Worm (Caenorhabditis elegans): Measurements from ENCODE around the gene alkb-1.

The alkb-1 gene

ce11 chrII:1419994-1420393 is 7.8 kb downstream of the alkb-1 start:
- TF ChIP-seq F13H6.1 (tag; optimal IDR thresholded peaks at IDR 0.05) (no peak), lsy-2 (tag; optimal IDR thresholded peaks at IDR 0.05) (no peak), sma-3 (GFP tag; optimal IDR thresholded peaks at IDR 0.05) (no peak), peb-1 (tag; optimal IDR thresholded peaks at IDR 0.05) (no peak), lin-13 (GFP tag; optimal IDR thresholded peaks at IDR 0.05) (no peak), ceh-16 (tag; optimal IDR thresholded peaks at IDR 0.05) (no peak), sem-4 (tag; optimal IDR thresholded peaks at IDR 0.05) (no peak), nhr-237 (tag; optimal IDR thresholded peaks at IDR 0.05) (no peak), snpc-4 (tag; optimal IDR thresholded peaks at IDR 0.05) (no peak), nhr-6 (tag; optimal IDR thresholded peaks at IDR 0.05) (no peak), blmp-1 (tag; optimal IDR thresholded peaks at IDR 0.05; ENCODE audit: insufficient read depth) (no peak), ztf-4 (tag; optimal IDR thresholded peaks at IDR 0.05) (no peak), egl-27 (tag; optimal IDR thresholded peaks at IDR 0.05) (no peak), nhr-12 (tag; optimal IDR thresholded peaks at IDR 0.05) (no peak), nhr-77 (tag; optimal IDR thresholded peaks at IDR 0.05) (no peak), aly-2 (tag; optimal IDR thresholded peaks at IDR 0.05) (no peak), unc-39 (tag; optimal IDR thresholded peaks at IDR 0.05) (no peak), nhr-129 (tag; optimal IDR thresholded peaks at IDR 0.05) (no peak), dmd-4 (tag; optimal IDR thresholded peaks at IDR 0.05) (no peak)

ce11 chrII:1420806-1421463 is 8.7 kb downstream of the alkb-1 start:
- TF ChIP-seq lsy-2 (tag; optimal IDR thresholded peaks at IDR 0.05) (no peak), unc-62 (GFP tag; optimal IDR thresholded peaks at IDR 0.05) (no peak)

DNA sequence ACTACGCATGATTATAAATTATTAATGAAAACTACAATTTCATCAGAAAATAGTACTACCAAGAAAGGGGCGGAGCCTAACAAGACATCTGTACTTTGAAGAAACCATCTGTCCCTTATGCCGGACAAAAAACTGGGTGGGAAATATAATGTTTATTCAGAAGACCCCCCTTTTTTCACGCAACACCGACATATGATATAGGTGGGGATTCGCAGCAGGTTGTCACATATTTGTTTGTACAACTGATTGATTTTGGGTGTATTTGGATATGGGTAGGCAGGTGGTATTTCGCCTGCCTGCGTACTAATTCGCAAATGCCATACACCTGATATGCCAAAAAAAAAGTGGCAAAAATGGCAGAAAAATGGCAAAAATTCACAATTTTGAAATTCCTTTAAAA is 11.5 kb downstream of the alkb-1 start, which contains the start of gene Y51H7C.10:
TSS of gene Y51H7C.10 (minus strand) at position 101 of the 400 bp plus-strand sequence.
- TF ChIP-seq elt-3 (tag; optimal IDR thresholded peaks at IDR 0.05) (no peak), unc-39 (tag; optimal IDR thresholded peaks at IDR 0.05) (no peak), lin-39 (tag; optimal IDR thresholded peaks at IDR 0.05) (no peak)

DNA sequence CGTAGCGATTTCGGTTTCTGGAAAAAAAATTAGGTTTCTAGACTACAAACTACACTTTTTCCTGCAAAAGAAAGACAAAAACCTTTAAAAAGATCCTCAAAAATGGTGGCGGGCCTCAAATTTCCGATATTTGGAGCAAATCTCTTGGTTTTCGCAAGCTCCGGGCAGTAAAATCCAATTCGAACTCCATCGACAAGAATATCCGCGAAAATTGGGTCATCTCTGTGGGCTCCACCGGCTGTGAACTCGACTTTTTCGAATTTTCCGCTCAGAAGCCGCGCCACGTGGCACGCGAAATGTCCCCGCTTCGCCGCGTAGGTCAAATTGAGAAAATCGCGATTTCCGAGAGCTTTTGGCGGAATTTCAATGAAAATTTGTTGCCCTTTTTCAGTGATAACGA is 24.5 kb downstream of the alkb-1 start:
- TF ChIP-seq alr-1 (tag; optimal IDR thresholded peaks at IDR 0.05): no peak
- TF ChIP-seq lin-39 (tag; optimal IDR thresholded peaks at IDR 0.05): no peak
- no peak for TF ChIP-seq nhr-11 (tag; optimal IDR thresholded peaks at IDR 0.05)
- TF ChIP-seq ceh-82 (tag; optimal IDR thresholded peaks at IDR 0.05): no peak
- TF ChIP-seq unc-55 (GFP tag; optimal IDR thresholded peaks at IDR 0.05): no peak
- TF ChIP-seq ztf-1 (GFP tag; conservative IDR thresholded peaks at IDR 0.05): no peak
- TF ChIP-seq lsy-2 (tag; optimal IDR thresholded peaks at IDR 0.05): no peak
- no peak for TF ChIP-seq ama-1 (optimal IDR thresholded peaks at IDR 0.05)
- no peak for TF ChIP-seq egl-27 (tag; optimal IDR thresholded peaks at IDR 0.05)
- no peak for TF ChIP-seq nhr-25 (tag; optimal IDR thresholded peaks at IDR 0.05)
- TF ChIP-seq nhr-77 (tag; optimal IDR thresholded peaks at IDR 0.05): no peak
- TF ChIP-seq nhr-237 (tag; optimal IDR thresholded peaks at IDR 0.05): no peak
- no peak for TF ChIP-seq zag-1 (tag; optimal IDR thresholded peaks at IDR 0.05)
- TF ChIP-seq mbf-1 (tag; optimal IDR thresholded peaks at IDR 0.05): no peak
- TF ChIP-seq Y55F3AM.14 (GFP tag; optimal IDR thresholded peaks at IDR 0.05): no peak
- TF ChIP-seq dmd-4 (tag; optimal IDR thresholded peaks at IDR 0.05): no peak
- no peak for TF ChIP-seq skn-1 (tag; optimal IDR thresholded peaks at IDR 0.05)

DNA sequence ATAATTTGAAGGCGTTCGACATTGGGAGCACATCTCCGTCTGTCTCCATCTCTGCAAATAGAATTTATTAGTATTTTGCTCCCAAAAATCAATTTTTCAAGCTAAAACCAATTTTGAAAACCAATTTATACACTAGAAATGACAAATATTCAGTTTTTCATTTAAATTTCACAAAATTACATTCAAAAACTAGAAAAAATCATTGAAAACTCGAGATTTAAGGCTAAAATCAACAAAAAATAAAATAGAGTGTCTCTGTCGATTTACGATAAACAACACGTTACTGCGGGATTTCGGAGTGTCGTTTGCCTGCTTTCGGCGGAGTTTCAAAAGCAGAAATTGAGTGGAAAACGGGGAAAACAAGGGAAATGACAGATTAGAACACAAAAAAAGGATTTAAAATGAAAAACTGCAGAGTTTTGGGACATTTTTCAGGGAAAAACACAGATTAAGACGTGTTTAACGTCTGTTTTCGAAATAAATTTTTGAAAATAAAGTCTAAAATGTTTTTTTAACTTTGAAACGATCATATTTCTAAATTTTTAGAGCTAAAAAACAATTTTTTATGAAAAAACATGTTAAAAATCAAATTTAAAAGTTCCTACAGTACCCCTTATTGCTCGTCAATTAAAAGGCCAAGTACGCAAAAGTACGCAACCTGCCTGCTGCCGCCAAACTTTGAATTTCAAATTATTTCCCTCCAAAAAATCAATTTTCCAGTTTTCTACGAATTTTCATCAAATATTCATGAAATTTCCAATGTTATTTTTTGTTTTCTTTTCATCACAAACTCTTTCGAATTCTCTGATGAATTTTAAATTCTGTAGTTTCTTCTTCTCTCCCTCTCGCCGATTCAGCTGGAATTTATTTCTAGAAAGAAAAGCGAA is 25.5 kb downstream of the alkb-1 start, which contains the start of gene nol-6:
TSS of gene nol-6 (minus strand) at position 51 of the 887 bp plus-strand sequence.
- TF ChIP-seq unc-55 (GFP tag; optimal IDR thresholded peaks at IDR 0.05): peak; percentile 50
- TF ChIP-seq gmeb-1 (tag; optimal IDR thresholded peaks at IDR 0.05): peak; percentile 92
- TF ChIP-seq crh-2 (tag; optimal IDR thresholded peaks at IDR 0.05): peak; percentile 25
- peak; percentile 31 to 69 for TF ChIP-seq lsy-2 (tag; optimal IDR thresholded peaks at IDR 0.05)
- TF ChIP-seq R02D3.7 (tag; optimal IDR thresholded peaks at IDR 0.05): peak; percentile 88
- no peak for TF ChIP-seq ZK546.5 (tag; optimal IDR thresholded peaks at IDR 0.05)
- TF ChIP-seq mbf-1 (tag; optimal IDR thresholded peaks at IDR 0.05): no peak
- TF ChIP-seq C34F6.9 (tag; optimal IDR thresholded peaks at IDR 0.05): peak; percentile 29
- TF ChIP-seq ceh-16 (tag; optimal IDR thresholded peaks at IDR 0.05): no peak
- TF ChIP-seq nhr-129 (tag; optimal IDR thresholded peaks at IDR 0.05): peak; percentile 30
